Worm (Caenorhabditis elegans) whole organism, late embryonic: ENCODE measurements around the gene nas-1.

Experiments
- ceh-2 ChIP-seq: sonication (generic microtip); optimal IDR thresholded peaks from 2 replicates; lab custom pipeline; 2016; ENCODE audit warnings: missing genotype, missing genetic modification characterization, missing compliant biosample characterization
- ceh-30 ChIP-seq: fragments of 150-350 bp; optimal IDR thresholded peaks from 2 replicates; lab custom pipeline; 2014; ENCODE audit warnings: missing biosample characterization, missing genetic modification characterization
- ceh-9 ChIP-seq: sonication (generic microtip); optimal IDR thresholded peaks from 2 replicates; lab custom pipeline; 2016; ENCODE audit warnings: mild to moderate bottlenecking, missing genetic modification characterization, inconsistent platforms, missing compliant biosample characterization
- fax-1 ChIP-seq: sonication (generic microtip); optimal IDR thresholded peaks from 2 replicates; lab custom pipeline; 2016; ENCODE audit warnings: missing genotype, missing genetic modification characterization, missing compliant biosample characterization
- fkh-10 ChIP-seq: fragments of 150-350 bp; optimal IDR thresholded peaks from 2 replicates; lab custom pipeline; 2014; ENCODE audit warnings: missing biosample characterization, missing genetic modification reagents, missing genetic modification characterization
- hlh-8 ChIP-seq: sonication (generic microtip); optimal IDR thresholded peaks from 2 replicates; lab custom pipeline; 2016; ENCODE audit warnings: missing genotype, missing genetic modification characterization, missing compliant biosample characterization
- pha-4 ChIP-seq: fragments of 150-350 bp; optimal IDR thresholded peaks from 2 replicates; lab custom pipeline; 2018; ENCODE audit warnings: missing biosample characterization, missing genetic modification reagents, missing genetic modification characterization
- pqm-1 ChIP-seq: sonication (generic microtip); optimal IDR thresholded peaks from 2 replicates; lab custom pipeline; 2016; ENCODE audit warnings: missing genetic modification characterization, missing compliant biosample characterization
- sox-4 ChIP-seq: sonication (generic microtip); optimal IDR thresholded peaks from 2 replicates; lab custom pipeline; 2017; ENCODE audit warnings: mild to moderate bottlenecking, missing genetic modification characterization, inconsistent platforms, missing compliant biosample characterization

DNA sequence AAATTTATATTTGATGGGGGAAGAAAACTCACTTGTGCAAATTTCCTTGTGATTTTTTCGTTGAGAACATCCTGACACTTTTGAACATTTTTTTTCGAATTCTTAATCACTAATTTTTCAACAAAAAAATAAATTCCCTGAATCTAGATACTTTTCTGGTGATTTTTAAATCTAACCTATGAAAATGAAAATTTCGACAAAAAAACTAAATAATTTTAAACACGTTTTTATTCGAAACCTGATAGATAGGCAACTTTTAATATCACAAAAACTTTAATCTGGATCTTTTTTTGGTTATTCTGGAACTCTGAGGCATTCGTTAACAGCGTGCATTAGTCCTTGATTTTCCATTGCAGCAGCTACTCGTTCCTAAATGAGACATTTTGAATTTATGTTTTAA, 31.2 kb downstream of the nas-1 start, which contains the start of gene F45G2.9:
- no peak for TF ChIP-seq ceh-9
- no peak for TF ChIP-seq pqm-1
- no peak for TF ChIP-seq ceh-30
- no peak for TF ChIP-seq pha-4 (tag; lab: Kevin White, UChicago)
- TF ChIP-seq ceh-2 = no peak
- no peak for TF ChIP-seq sox-4 (tag; lab: Kevin White, UChicago)
- no peak for TF ChIP-seq fkh-10 (GFP tag; lab: Kevin White, UChicago)
- TF ChIP-seq hlh-8 (tag; lab: Kevin White, UChicago) = no peak
- no peak for TF ChIP-seq fax-1 (tag; lab: Kevin White, UChicago)
